Worm (Caenorhabditis elegans) whole organism, late embryonic: ENCODE results near the gene Y51H7C.1.

ENCODE experiments used
- C38D4.7 ChIP-seq: fragments of 200-800 bp; sonication (Bioruptor generic); optimal IDR thresholded peaks from 2 replicates; lab custom pipeline; 2018; ENCODE audit warnings: mild to moderate bottlenecking, missing genetic modification characterization, moderate library complexity, missing compliant biosample characterization
- elt-2 ChIP-seq: sonication (generic microtip); optimal IDR thresholded peaks from 2 replicates; lab custom pipeline; 2016; ENCODE audit warnings: missing genetic modification reagents, missing genetic modification characterization, missing compliant biosample characterization
- fkh-10 ChIP-seq: fragments of 150-350 bp; optimal IDR thresholded peaks from 2 replicates; lab custom pipeline; 2014; ENCODE audit warnings: missing biosample characterization, missing genetic modification reagents, missing genetic modification characterization
- lim-6 ChIP-seq: sonication (generic microtip); optimal IDR thresholded peaks from 2 replicates; lab custom pipeline; 2016; ENCODE audit warnings: missing genetic modification characterization, missing compliant biosample characterization
- odd-2 ChIP-seq: sonication (generic microtip); optimal IDR thresholded peaks from 2 replicates; lab custom pipeline; 2017; ENCODE audit warnings: antibody characterized with exemption, mild to moderate bottlenecking, missing genetic modification characterization, missing compliant biosample characterization
- ztf-16 ChIP-seq: sonication (generic microtip); optimal IDR thresholded peaks from 2 replicates; lab custom pipeline; 2017; ENCODE audit warnings: missing genetic modification characterization, missing compliant biosample characterization

ce11 chrII:1473481-1473880 lies 6.0 kb downstream of the Y51H7C.1 start, which contains the start of gene H17B01.5:
- no peak for TF ChIP-seq odd-2
- TF ChIP-seq C38D4.7 (GFP tag; lab: Kevin White, UChicago), result no peak
- TF ChIP-seq ztf-16 (tag; lab: Kevin White, UChicago), result no peak
- no peak for TF ChIP-seq fkh-10 (GFP tag; lab: Kevin White, UChicago)
- TF ChIP-seq lim-6 (tag; lab: Kevin White, UChicago), result no peak
- no peak for TF ChIP-seq elt-2
